Worm (Caenorhabditis elegans): ENCODE measurements around the gene sptl-2.

Gene sptl-2

ce11 chrV:8005000-8005399, 12.0 kb upstream of the sptl-2 start, which contains the start of gene Y97E10AR.8:
Y97E10AR.8 (plus strand) TSS chrV:8005300.
- no peak for TF ChIP-seq sea-1 (GFP tag; conservative IDR thresholded peaks at IDR 0.05)
- TF ChIP-seq tbx-37 (GFP tag; conservative IDR thresholded peaks at IDR 0.05): no peak
- no peak for TF ChIP-seq hnd-1 (tag; optimal IDR thresholded peaks at IDR 0.05)
- TF ChIP-seq hmg-4 (GFP tag; optimal IDR thresholded peaks at IDR 0.05): no peak
- TF ChIP-seq flt-1 (GFP tag; IDR thresholded peaks at IDR 0.05): no peak
- TF ChIP-seq ets-7 (tag; optimal IDR thresholded peaks at IDR 0.05): no peak
- no peak for TF ChIP-seq F13C5.2 (tag; optimal IDR thresholded peaks at IDR 0.05)
- no peak for TF ChIP-seq tbx-11 (GFP tag; IDR thresholded peaks at IDR 0.05)
- TF ChIP-seq ceh-13 (GFP tag; optimal IDR thresholded peaks at IDR 0.05): no peak
- TF ChIP-seq scrt-1 (GFP tag; IDR thresholded peaks at IDR 0.05): no peak
- TF ChIP-seq tra-4 (tag; optimal IDR thresholded peaks at IDR 0.05): no peak
- TF ChIP-seq pes-1 (GFP tag; IDR thresholded peaks at IDR 0.05): no peak
- no peak for TF ChIP-seq B0310.2 (tag; optimal IDR thresholded peaks at IDR 0.05)
- no peak for TF ChIP-seq aly-1 (tag; optimal IDR thresholded peaks at IDR 0.05)

DNA sequence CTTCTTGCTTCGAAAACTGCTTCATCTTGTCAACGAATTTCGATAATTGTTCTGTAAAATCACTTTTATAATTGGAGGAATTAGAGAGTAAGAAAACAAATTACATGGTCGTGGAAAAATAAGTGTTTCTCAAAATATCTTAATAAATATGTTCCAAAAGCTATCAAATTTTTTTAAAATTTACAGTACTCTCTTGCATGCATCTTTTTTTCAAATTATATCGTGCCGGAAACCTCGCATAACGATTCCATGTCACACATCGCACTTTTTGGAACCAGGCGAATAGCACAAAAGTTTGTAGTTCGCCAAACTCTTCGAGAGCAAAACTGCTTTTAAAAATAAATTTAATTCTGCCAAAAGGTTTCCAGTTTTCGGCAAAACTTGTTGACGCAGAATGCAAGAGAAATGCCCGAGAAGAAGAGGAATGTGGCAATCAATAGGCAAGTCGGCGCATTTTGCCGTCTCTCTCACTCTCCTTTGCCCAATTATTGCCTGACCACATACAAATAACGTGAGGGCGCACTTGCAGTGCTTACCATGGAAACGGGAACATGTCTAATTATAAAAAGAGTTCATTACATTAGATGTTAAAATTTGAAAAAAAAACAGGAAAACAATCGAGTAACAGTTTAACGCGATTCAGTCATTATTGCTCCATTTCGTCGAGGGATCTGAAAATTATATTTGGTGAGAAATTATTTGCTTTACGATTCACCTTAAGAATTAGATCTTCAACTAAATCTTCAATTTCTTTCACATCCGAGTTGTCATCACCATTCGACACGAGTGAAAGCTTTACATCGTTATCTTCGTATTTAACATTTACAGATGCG, 9.3 kb upstream of the sptl-2 start, which contains the start of gene Y97E10AR.3:
TSS of gene Y97E10AR.3 (minus strand) at position 51 of the 833 bp plus-strand sequence.
- TF ChIP-seq scrt-1 (GFP tag; IDR thresholded peaks at IDR 0.05): no peak
- no peak for TF ChIP-seq hnd-1 (tag; optimal IDR thresholded peaks at IDR 0.05)
- no peak for TF ChIP-seq B0310.2 (tag; optimal IDR thresholded peaks at IDR 0.05)
- TF ChIP-seq hmbx-1 (tag; optimal IDR thresholded peaks at IDR 0.05): no peak
- TF ChIP-seq hmg-4 (GFP tag; optimal IDR thresholded peaks at IDR 0.05): no peak
- no peak for TF ChIP-seq ceh-36 (tag; optimal IDR thresholded peaks at IDR 0.05)
- no peak for TF ChIP-seq tbx-11 (GFP tag; IDR thresholded peaks at IDR 0.05)
- no peak for TF ChIP-seq ama-1 (optimal IDR thresholded peaks at IDR 0.05)
- no peak for TF ChIP-seq F13C5.2 (tag; optimal IDR thresholded peaks at IDR 0.05)
- TF ChIP-seq tbx-37 (GFP tag; conservative IDR thresholded peaks at IDR 0.05): no peak

ce11 chrV:8010103-8010502, 6.9 kb upstream of the sptl-2 start, which contains the start of gene Y97E10AR.4:
Y97E10AR.4 (minus strand) TSS chrV:8010233.
- TF ChIP-seq scrt-1 (GFP tag; IDR thresholded peaks at IDR 0.05): no peak
- no peak for TF ChIP-seq hmg-4 (GFP tag; optimal IDR thresholded peaks at IDR 0.05)
- no peak for TF ChIP-seq aly-1 (tag; optimal IDR thresholded peaks at IDR 0.05)
- TF ChIP-seq ceh-36 (tag; optimal IDR thresholded peaks at IDR 0.05): no peak
- TF ChIP-seq B0310.2 (tag; optimal IDR thresholded peaks at IDR 0.05): no peak
- no peak for TF ChIP-seq tbx-11 (GFP tag; IDR thresholded peaks at IDR 0.05)
- TF ChIP-seq ama-1 (optimal IDR thresholded peaks at IDR 0.05): no peak
- TF ChIP-seq tra-4 (tag; optimal IDR thresholded peaks at IDR 0.05): no peak
- no peak for TF ChIP-seq ets-7 (tag; optimal IDR thresholded peaks at IDR 0.05)
- TF ChIP-seq F13C5.2 (tag; optimal IDR thresholded peaks at IDR 0.05): no peak
- no peak for TF ChIP-seq ceh-13 (GFP tag; optimal IDR thresholded peaks at IDR 0.05)
- TF ChIP-seq hmbx-1 (tag; optimal IDR thresholded peaks at IDR 0.05): no peak
- no peak for TF ChIP-seq flt-1 (GFP tag; IDR thresholded peaks at IDR 0.05)
- no peak for TF ChIP-seq pes-1 (GFP tag; IDR thresholded peaks at IDR 0.05)
- TF ChIP-seq hnd-1 (tag; optimal IDR thresholded peaks at IDR 0.05): no peak
- no peak for TF ChIP-seq sea-1 (GFP tag; conservative IDR thresholded peaks at IDR 0.05)
- TF ChIP-seq tbx-37 (GFP tag; conservative IDR thresholded peaks at IDR 0.05): no peak

- TF ChIP-seq pes-1 (GFP tag; IDR thresholded peaks at IDR 0.05) (no peak), ama-1 (optimal IDR thresholded peaks at IDR 0.05) (peak; percentile 39), tbx-37 (GFP tag; conservative IDR thresholded peaks at IDR 0.05) (no peak), F13C5.2 (tag; optimal IDR thresholded peaks at IDR 0.05) (no peak), aly-1 (tag; optimal IDR thresholded peaks at IDR 0.05) (no peak)
These were observed 6.2 kb upstream of the sptl-2 start, which contains the start of gene lmtr-2 for ce11 chrV:8010846-8011245. lmtr-2 (minus strand) TSS chrV:8011106.

ce11 chrV:8012032-8012431, 5.0 kb upstream of the sptl-2 start, which contains the start of gene rpb-9:
rpb-9 (minus strand) TSS chrV:8012345.
- TF ChIP-seq hnd-1 (tag; optimal IDR thresholded peaks at IDR 0.05) (no peak), tbx-37 (GFP tag; conservative IDR thresholded peaks at IDR 0.05) (no peak), hmbx-1 (tag; optimal IDR thresholded peaks at IDR 0.05) (no peak), ceh-13 (GFP tag; optimal IDR thresholded peaks at IDR 0.05) (no peak), F13C5.2 (tag; optimal IDR thresholded peaks at IDR 0.05) (no peak), tra-4 (tag; optimal IDR thresholded peaks at IDR 0.05) (no peak), pes-1 (GFP tag; IDR thresholded peaks at IDR 0.05) (no peak), ceh-36 (tag; optimal IDR thresholded peaks at IDR 0.05) (no peak), flt-1 (GFP tag; IDR thresholded peaks at IDR 0.05) (no peak), ets-7 (tag; optimal IDR thresholded peaks at IDR 0.05) (no peak), ama-1 (optimal IDR thresholded peaks at IDR 0.05) (no peak), sea-1 (GFP tag; conservative IDR thresholded peaks at IDR 0.05) (no peak), scrt-1 (GFP tag; IDR thresholded peaks at IDR 0.05) (no peak), tbx-11 (GFP tag; IDR thresholded peaks at IDR 0.05) (no peak), hmg-4 (GFP tag; optimal IDR thresholded peaks at IDR 0.05) (no peak)

- no peak for TF ChIP-seq pes-1 (GFP tag; IDR thresholded peaks at IDR 0.05)
- no peak for TF ChIP-seq ets-7 (tag; optimal IDR thresholded peaks at IDR 0.05)
- no peak for TF ChIP-seq aly-1 (tag; optimal IDR thresholded peaks at IDR 0.05)
- TF ChIP-seq tra-4 (tag; optimal IDR thresholded peaks at IDR 0.05): no peak
- no peak for TF ChIP-seq flt-1 (GFP tag; IDR thresholded peaks at IDR 0.05)
- no peak for TF ChIP-seq ceh-13 (GFP tag; optimal IDR thresholded peaks at IDR 0.05)
- TF ChIP-seq tbx-11 (GFP tag; IDR thresholded peaks at IDR 0.05): no peak
- no peak for TF ChIP-seq scrt-1 (GFP tag; IDR thresholded peaks at IDR 0.05)
- TF ChIP-seq ceh-36 (tag; optimal IDR thresholded peaks at IDR 0.05): no peak
- TF ChIP-seq hmg-4 (GFP tag; optimal IDR thresholded peaks at IDR 0.05): no peak
- TF ChIP-seq B0310.2 (tag; optimal IDR thresholded peaks at IDR 0.05): no peak
- no peak for TF ChIP-seq F13C5.2 (tag; optimal IDR thresholded peaks at IDR 0.05)
- TF ChIP-seq hmbx-1 (tag; optimal IDR thresholded peaks at IDR 0.05): no peak
- no peak for TF ChIP-seq hnd-1 (tag; optimal IDR thresholded peaks at IDR 0.05)
- TF ChIP-seq tbx-37 (GFP tag; conservative IDR thresholded peaks at IDR 0.05): no peak
- no peak for TF ChIP-seq sea-1 (GFP tag; conservative IDR thresholded peaks at IDR 0.05)
These were observed 3.1 kb upstream of the sptl-2 start, which contains the start of gene Y97E10AR.6 for ce11 chrV:8013901-8014388. Y97E10AR.6 (minus strand) TSS chrV:8013951.

Data from whole organism, early embryonic.